Worm (Caenorhabditis elegans) whole organism, midembryonic: ENCODE measurements around the gene srw-1.

Experiments
- klf-2 ChIP-seq: fragments of 200-800 bp; sonication (Bioruptor generic); conservative IDR thresholded peaks from 2 replicates; pipeline ENCODE4 v1.3.6; 2022; ENCODE audit warnings: missing genetic modification reagents, missing genetic modification characterization, missing compliant biosample characterization
- ztf-23 ChIP-seq: fragments of 200-800 bp; sonication (Bioruptor generic); IDR thresholded peaks from 2 replicates; pipeline ENCODE4 v1.3.6; 2022; ENCODE audit warnings: missing genetic modification reagents, missing genetic modification characterization, missing compliant biosample characterization

DNA sequence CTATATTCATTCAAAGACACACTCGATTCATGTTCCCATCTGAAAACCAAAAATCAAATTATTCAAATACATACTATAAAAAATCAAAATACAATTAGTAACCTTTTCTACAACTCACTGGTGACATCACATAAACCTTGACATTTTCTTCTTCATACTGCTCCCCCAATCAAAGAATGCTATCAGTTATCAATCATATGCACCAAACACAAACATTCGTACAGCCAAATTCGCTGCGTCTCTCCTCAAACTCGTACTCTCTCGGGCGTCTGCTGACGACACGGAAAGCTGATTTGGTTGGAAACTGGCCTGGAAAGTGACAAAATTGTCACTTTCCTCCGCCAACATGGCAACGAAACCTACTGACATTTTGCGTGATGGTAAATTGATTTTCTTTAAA lies 5.7 kb upstream of the srw-1 start, which contains the start of gene plc-2:
- TF ChIP-seq klf-2 (GFP tag; lab: Robert Waterston, UW) (no peak), ztf-23 (GFP tag; lab: Robert Waterston, UW) (no peak)
